Fruit fly (Drosophila melanogaster): ENCODE data around the gene SH3PX1.

SH3PX1 gene

DNA sequence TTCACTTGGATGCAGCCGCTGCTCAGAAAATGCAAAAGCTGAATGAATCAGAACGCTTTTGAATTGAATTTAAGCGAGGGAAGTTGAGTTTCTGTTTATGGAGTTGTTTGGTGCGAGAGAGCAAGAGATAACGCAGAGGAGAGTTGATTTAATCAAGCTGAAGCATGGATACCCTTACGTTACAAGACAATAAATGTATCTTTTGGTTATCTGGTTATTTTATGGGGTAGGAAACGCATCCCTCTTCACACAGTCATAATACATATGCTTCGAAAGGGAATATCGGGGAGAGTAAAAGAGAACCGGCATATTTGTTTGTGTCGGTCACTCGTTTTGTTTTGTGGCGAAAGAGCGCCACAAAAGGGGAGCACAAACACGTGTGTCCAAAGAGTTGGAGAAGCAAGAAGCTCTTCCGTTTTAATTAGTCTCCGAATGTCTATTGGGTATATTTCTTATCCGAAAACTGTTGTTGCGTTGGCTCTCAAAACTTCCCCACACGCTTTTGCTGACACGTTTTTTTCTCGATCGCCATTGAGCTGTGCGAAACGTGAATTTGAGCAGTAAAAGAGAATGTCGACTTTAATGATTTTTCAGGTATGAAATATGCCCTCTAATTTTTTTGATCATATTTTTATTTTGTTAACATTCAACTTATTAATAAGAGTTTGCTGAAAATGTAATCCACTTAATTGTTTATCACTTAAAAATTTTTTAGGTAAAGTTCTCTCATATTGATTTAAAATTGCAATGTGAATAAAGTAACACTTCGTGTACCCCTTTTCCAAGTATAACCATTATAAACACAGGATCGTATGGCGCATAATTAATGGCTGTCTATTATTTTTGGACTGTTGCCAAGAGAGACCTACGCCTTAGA lies 16.7 kb downstream of the SH3PX1 start, which contains the start of gene Prps:
Prps (minus strand) TSS at position 51 of the 877 bp plus-strand sequence.
- TF ChIP-seq CG11902 (GFP tag; optimal IDR thresholded peaks at IDR 0.05) (peak; percentile 68), Ets96B (tag; optimal IDR thresholded peaks at IDR 0.05) (peak; percentile 84), CG6163 (GFP tag; IDR thresholded peaks at IDR 0.05) (peak; percentile 90), salr (GFP tag; optimal IDR thresholded peaks at IDR 0.05) (peak in 1 of 2 experiments; percentile 63), Eip78C (GFP tag) (peak; percentile 96), OdsH (GFP tag; optimal IDR thresholded peaks at IDR 0.05) (peak; percentile 83), CG16779 (tag; optimal IDR thresholded peaks at IDR 0.05) (peak; percentile 83), topi (GFP tag; optimal IDR thresholded peaks at IDR 0.05) (peak; percentile 91), CG11294 (GFP tag; IDR thresholded peaks at IDR 0.05) (peak; percentile 72), pdm3 (GFP tag; optimal IDR thresholded peaks at IDR 0.05) (peak; percentile 88), net (GFP tag; optimal IDR thresholded peaks at IDR 0.05) (peak; percentile 87), dsx (GFP tag; optimal IDR thresholded peaks at IDR 0.05; ENCODE audit: poor library complexity, severe bottlenecking) (peak; percentile 79), fd85E (GFP tag; optimal IDR thresholded peaks at IDR 0.05) (peak; percentile 81), fkh (GFP tag; optimal IDR thresholded peaks at IDR 0.05) (peak; percentile 23), CG4318 (GFP tag; optimal IDR thresholded peaks at IDR 0.05) (no peak), Sox102F (GFP tag; optimal IDR thresholded peaks at IDR 0.05) (peak; percentile 93), CG6854 (GFP tag; optimal IDR thresholded peaks at IDR 0.05) (peak; percentile 92), cyc (GFP tag; optimal IDR thresholded peaks at IDR 0.05) (peak; percentile 90), CG11762 (GFP tag; optimal IDR thresholded peaks at IDR 0.05; ENCODE audit: insufficient read depth) (peak; percentile 79), Eip75B (GFP tag; optimal IDR thresholded peaks at IDR 0.05) (peak; percentile 91), Hr38 (GFP tag; optimal IDR thresholded peaks at IDR 0.05) (no peak), lz (GFP tag; optimal IDR thresholded peaks at IDR 0.05) (peak; percentile 86), Sox15 (GFP tag; optimal IDR thresholded peaks at IDR 0.05) (peak; percentile 61), svp (GFP tag) (peak; percentile 94), CG6792 (GFP tag; optimal IDR thresholded peaks at IDR 0.05) (peak; percentile 90), eg (GFP tag; IDR thresholded peaks at IDR 0.05) (peak; percentile 88), dac (GFP tag; optimal IDR thresholded peaks at IDR 0.05) (peak; percentile 24), CG8632 (GFP tag; optimal IDR thresholded peaks at IDR 0.05) (peak; percentile 83), CG34406 (GFP tag; optimal IDR thresholded peaks at IDR 0.05) (peak; percentile 73), Eip93F (GFP tag; optimal IDR thresholded peaks at IDR 0.05) (peak; percentile 83), CG3032 (tag; optimal IDR thresholded peaks at IDR 0.05) (peak; percentile 79), Lpt (GFP tag; optimal IDR thresholded peaks at IDR 0.05) (peak; percentile 70), CG6808 (GFP tag; optimal IDR thresholded peaks at IDR 0.05) (peak; percentile 77), CG7368 (GFP tag; optimal IDR thresholded peaks at IDR 0.05) (peak; percentile 89), Gug (GFP tag; IDR thresholded peaks at IDR 0.05) (peak; percentile 71), CG1621 (tag; optimal IDR thresholded peaks at IDR 0.05) (peak; percentile 72), CG10669 (GFP tag; optimal IDR thresholded peaks at IDR 0.05) (peak; percentile 82), Hr4 (GFP tag; optimal IDR thresholded peaks at IDR 0.05) (peak; percentile 88), CG8119 (GFP tag; IDR thresholded peaks at IDR 0.05) (peak; percentile 78; the same call in 2 of the 3 replicates), CG3919 (GFP tag; optimal IDR thresholded peaks at IDR 0.05) (peak; percentile 93), Blimp-1 (GFP tag; optimal IDR thresholded peaks at IDR 0.05) (peak; percentile 69), CG15336 (GFP tag; IDR thresholded peaks at IDR 0.05) (peak; percentile 83), acj6 (GFP tag; optimal IDR thresholded peaks at IDR 0.05) (peak; percentile 83), CG9139 (GFP tag; optimal IDR thresholded peaks at IDR 0.05) (peak; percentile 81), Hr39 (GFP tag; optimal IDR thresholded peaks at IDR 0.05) (peak; percentile 82), fd59A (GFP tag; optimal IDR thresholded peaks at IDR 0.05) (peak; percentile 54), Smox (GFP tag; optimal IDR thresholded peaks at IDR 0.05) (peak; percentile 85), vri (GFP tag; optimal IDR thresholded peaks at IDR 0.05) (peak; percentile 91), Met (GFP tag; optimal IDR thresholded peaks at IDR 0.05) (peak; percentile 89), Ets21C (GFP tag; optimal IDR thresholded peaks at IDR 0.05) (peak; percentile 77)
